ENCODE assay signal across 2 fruit fly cellular contexts in genomic region chr3L:20557065-20557464, dm6.
A peak's percentile ranks its signal among the peaks of the same experiment; 100 is the strongest.
TF ChIP-seq lines count a peak whose summit lies in the region.

No protein-coding gene starts in this region.

TF ChIP-seq in whole organism, prepupa, 60 proteins besides CTCF, POLR2A, EP300 and RAD21:
- no peak for TF ChIP-seq Eip93F (GFP tag; optimal IDR thresholded peaks at IDR 0.05; lab: Kevin White, UChicago)
- TF ChIP-seq Gug (GFP tag; IDR thresholded peaks at IDR 0.05; lab: Robert Waterston, UW) = no peak
- no peak for TF ChIP-seq net (GFP tag; optimal IDR thresholded peaks at IDR 0.05; lab: Kevin White, UChicago)
- peak; percentile 18 for TF ChIP-seq CG3919 (GFP tag; optimal IDR thresholded peaks at IDR 0.05; lab: Kevin White, UChicago)
- TF ChIP-seq Hr38 (GFP tag; optimal IDR thresholded peaks at IDR 0.05; lab: Kevin White, UChicago) = no peak
- peak; percentile 41 for TF ChIP-seq OdsH (GFP tag; optimal IDR thresholded peaks at IDR 0.05; lab: Kevin White, UChicago)
- peak; percentile 66 for TF ChIP-seq svp (GFP tag; lab: Kevin White, UChicago)
- no peak for TF ChIP-seq CG6808 (GFP tag; optimal IDR thresholded peaks at IDR 0.05; lab: Kevin White, UChicago)
- TF ChIP-seq Sox102F (GFP tag; optimal IDR thresholded peaks at IDR 0.05; lab: Kevin White, UChicago) = peak; percentile 27
- TF ChIP-seq CG8632 (GFP tag; optimal IDR thresholded peaks at IDR 0.05; lab: Kevin White, UChicago) = no peak
- peak; percentile 32 for TF ChIP-seq pdm3 (GFP tag; optimal IDR thresholded peaks at IDR 0.05; lab: Kevin White, UChicago)
- TF ChIP-seq Met (GFP tag; optimal IDR thresholded peaks at IDR 0.05; lab: Kevin White, UChicago) = peak; percentile 45
- TF ChIP-seq dsx (GFP tag; optimal IDR thresholded peaks at IDR 0.05; lab: Kevin White, UChicago; ENCODE audit: poor library complexity, severe bottlenecking) = no peak
- TF ChIP-seq acj6 (GFP tag; optimal IDR thresholded peaks at IDR 0.05; lab: Kevin White, UChicago) = no peak
- peak; percentile 35 for TF ChIP-seq CG32006 (GFP tag; optimal IDR thresholded peaks at IDR 0.05; lab: Kevin White, UChicago)
- TF ChIP-seq esn (GFP tag; optimal IDR thresholded peaks at IDR 0.05; lab: Kevin White, UChicago) = peak; percentile 4
- TF ChIP-seq Hr4 (GFP tag; optimal IDR thresholded peaks at IDR 0.05; lab: Kevin White, UChicago) = peak; percentile 9
- no peak for TF ChIP-seq ss (GFP tag; optimal IDR thresholded peaks at IDR 0.05; lab: Kevin White, UChicago)
- TF ChIP-seq CG9139 (GFP tag; optimal IDR thresholded peaks at IDR 0.05; lab: Kevin White, UChicago) = no peak
- no peak for TF ChIP-seq cyc (GFP tag; optimal IDR thresholded peaks at IDR 0.05; lab: Kevin White, UChicago)
- peak; percentile 11 for TF ChIP-seq CG31627 (GFP tag; optimal IDR thresholded peaks at IDR 0.05; lab: Kevin White, UChicago)
- no peak for TF ChIP-seq spab (GFP tag; optimal IDR thresholded peaks at IDR 0.05; lab: Kevin White, UChicago)
- TF ChIP-seq CG11294 (GFP tag; IDR thresholded peaks at IDR 0.05; lab: Robert Waterston, UW) = no peak
- TF ChIP-seq eg (GFP tag; IDR thresholded peaks at IDR 0.05; lab: Robert Waterston, UW) = peak; percentile 18; the same call in 1 of the 3 replicates
- peak; percentile 2 for TF ChIP-seq CG34406 (GFP tag; optimal IDR thresholded peaks at IDR 0.05; lab: Kevin White, UChicago)
- no peak for TF ChIP-seq vri (GFP tag; optimal IDR thresholded peaks at IDR 0.05; lab: Kevin White, UChicago)
- peak; percentile 7 for TF ChIP-seq Smox (GFP tag; optimal IDR thresholded peaks at IDR 0.05; lab: Kevin White, UChicago)
- no peak for TF ChIP-seq Ets21C (GFP tag; optimal IDR thresholded peaks at IDR 0.05; lab: Kevin White, UChicago)
- TF ChIP-seq Eip78C (GFP tag; lab: Kevin White, UChicago) = peak; percentile 64
- peak; percentile 7 for TF ChIP-seq Hr39 (GFP tag; optimal IDR thresholded peaks at IDR 0.05; lab: Kevin White, UChicago)
- peak; percentile 1 for TF ChIP-seq topi (GFP tag; optimal IDR thresholded peaks at IDR 0.05; lab: Kevin White, UChicago)
- TF ChIP-seq CG11902 (GFP tag; optimal IDR thresholded peaks at IDR 0.05; lab: Kevin White, UChicago) = no peak

TF ChIP-seq in whole organism, pupa, 21 proteins besides CTCF, POLR2A, EP300 and RAD21:
- TF ChIP-seq CG17806 (tag; optimal IDR thresholded peaks at IDR 0.05; lab: Kevin White, UChicago) (no peak), D1 (tag; optimal IDR thresholded peaks at IDR 0.05; lab: Kevin White, UChicago) (no peak), CG8301 (tag; optimal IDR thresholded peaks at IDR 0.05; lab: Kevin White, UChicago) (peak; percentile 18)
